Worm (Caenorhabditis elegans) whole organism, midembryonic: ENCODE data around the gene C18H9.6.

Experiments used
- T22C8.4 ChIP-seq: fragments of 200-800 bp; sonication (Bioruptor generic); IDR thresholded peaks from 2 replicates; pipeline ENCODE4 v1.3.6; 2022; ENCODE audit warnings: missing genetic modification characterization, missing compliant biosample characterization
- cog-1 ChIP-seq: sonication (generic microtip); optimal IDR thresholded peaks from 2 replicates; lab custom pipeline; 2016; ENCODE audit warnings: missing genetic modification characterization, missing compliant biosample characterization
- flt-1 ChIP-seq: fragments of 200-800 bp; sonication (Bioruptor generic); IDR thresholded peaks from 2 replicates; pipeline ENCODE4 v1.3.6; 2022; ENCODE audit warnings: missing genetic modification characterization, missing compliant biosample characterization
- klf-2 ChIP-seq: fragments of 200-800 bp; sonication (Bioruptor generic); conservative IDR thresholded peaks from 2 replicates; pipeline ENCODE4 v1.3.6; 2022; ENCODE audit warnings: missing genetic modification reagents, missing genetic modification characterization, missing compliant biosample characterization
- med-1 ChIP-seq: sonication (generic microtip); optimal IDR thresholded peaks from 2 replicates; lab custom pipeline; 2017; ENCODE audit warnings: missing genetic modification characterization, mild to moderate bottlenecking, missing compliant biosample characterization, antibody characterized with exemption, missing genetic modification reagents; ENCODE audit not compliant: insufficient read depth
- ref-1 ChIP-seq: fragments of 200-800 bp; sonication (Bioruptor generic); conservative IDR thresholded peaks from 2 replicates; pipeline ENCODE4 v1.3.6; 2022; ENCODE audit warnings: missing genetic modification reagents, missing genetic modification characterization, missing compliant biosample characterization
- tab-1 ChIP-seq: fragments of 200-800 bp; sonication (Bioruptor generic); IDR thresholded peaks from 2 replicates; pipeline ENCODE4 v1.3.6; 2022; ENCODE audit warnings: missing genetic modification characterization, missing compliant biosample characterization
- ztf-23 ChIP-seq: fragments of 200-800 bp; sonication (Bioruptor generic); IDR thresholded peaks from 2 replicates; pipeline ENCODE4 v1.3.6; 2022; ENCODE audit warnings: missing genetic modification reagents, missing genetic modification characterization, missing compliant biosample characterization
- ztf-29 ChIP-seq: fragments of 200-800 bp; sonication (Bioruptor generic); IDR thresholded peaks from 2 replicates; pipeline ENCODE4 v1.3.6; 2022; ENCODE audit warnings: missing genetic modification reagents, missing genetic modification characterization, missing compliant biosample characterization

Gene C18H9.6

DNA sequence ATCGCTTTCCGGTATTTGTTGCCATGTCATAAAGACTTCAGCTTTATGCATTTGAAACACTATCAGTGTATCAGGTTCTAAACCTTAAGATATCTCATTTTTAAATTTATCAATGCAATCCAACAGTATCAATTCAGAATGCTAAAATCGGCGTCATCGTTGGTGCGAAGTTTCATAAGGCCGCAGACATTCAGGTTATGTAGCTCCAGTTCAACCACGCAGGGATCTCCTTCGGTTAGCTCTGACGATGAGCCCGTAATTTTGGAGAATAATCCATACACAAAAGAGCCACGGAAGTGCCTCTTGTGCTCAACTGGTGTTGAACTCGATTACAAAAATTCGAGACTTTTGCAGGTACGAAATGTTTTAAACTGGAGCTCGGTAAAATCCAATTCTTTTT, 34.6 kb upstream of the C18H9.6 start, which contains the start of gene mrps-18.C:
Gene mrps-18.C (plus strand): TSS at position 138 of the 400 bp plus-strand sequence.
- TF ChIP-seq cog-1 (tag; lab: Kevin White, UChicago) (no peak), flt-1 (GFP tag; lab: Robert Waterston, UW) (no peak), ztf-29 (no peak), T22C8.4 (GFP tag; lab: Robert Waterston, UW) (no peak), ztf-23 (GFP tag; lab: Robert Waterston, UW) (no peak), tab-1 (no peak), med-1 (no peak), klf-2 (GFP tag; lab: Robert Waterston, UW) (no peak), ref-1 (GFP tag; lab: Robert Waterston, UW) (no peak)

DNA sequence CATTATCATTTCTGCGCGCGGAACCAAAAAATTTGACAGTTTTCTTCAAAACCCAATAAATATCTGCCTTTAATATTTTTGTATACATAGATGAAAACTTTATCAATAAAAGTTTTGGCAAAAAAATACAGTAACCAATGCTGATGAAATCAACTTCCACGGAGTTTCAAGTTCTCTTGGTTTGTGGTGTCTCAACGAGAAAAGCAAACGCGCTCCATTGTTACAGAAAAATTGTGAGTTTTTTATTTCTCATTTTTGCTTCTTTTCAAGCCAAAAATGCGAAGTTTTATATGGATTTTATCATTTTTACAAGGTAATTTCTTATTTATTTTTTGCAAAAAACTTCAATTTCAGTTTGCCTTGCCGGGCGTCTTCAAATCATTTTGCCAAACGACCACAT, 33.2 kb upstream of the C18H9.6 start, which contains the start of gene T14B4.3:
Gene T14B4.3 (plus strand): TSS at position 264 of the 400 bp plus-strand sequence.
- TF ChIP-seq ztf-23 (GFP tag; lab: Robert Waterston, UW), result peak; percentile 50; the same call in 1 of the 2 replicates
- TF ChIP-seq cog-1 (tag; lab: Kevin White, UChicago), result peak; percentile 26
- TF ChIP-seq tab-1, result no peak

DNA sequence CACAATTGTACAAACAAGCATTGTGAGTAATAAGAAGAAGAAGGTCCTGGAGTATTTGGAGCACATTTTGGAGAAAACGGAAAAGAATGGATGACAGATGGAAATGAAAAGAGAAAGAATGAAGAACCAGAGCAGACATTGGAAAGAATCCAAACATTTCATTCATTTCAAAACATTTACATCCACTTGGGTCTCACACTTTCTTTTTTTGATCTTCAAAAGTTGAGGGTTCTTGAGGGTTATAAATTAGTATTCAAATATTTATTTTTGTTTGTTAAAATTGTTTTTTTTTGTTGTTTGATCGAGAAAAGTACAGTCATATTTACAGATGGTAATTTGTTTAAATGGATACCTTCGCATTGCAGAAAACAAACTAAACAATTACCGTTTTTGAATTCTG, 32.3 kb upstream of the C18H9.6 start, which contains the start of gene T14B4.9:
Gene T14B4.9 (minus strand): TSS at position 101 of the 400 bp plus-strand sequence.
- TF ChIP-seq klf-2 (GFP tag; lab: Robert Waterston, UW) (no peak), ztf-29 (no peak), ref-1 (GFP tag; lab: Robert Waterston, UW) (no peak), cog-1 (tag; lab: Kevin White, UChicago) (no peak), T22C8.4 (GFP tag; lab: Robert Waterston, UW) (no peak), ztf-23 (GFP tag; lab: Robert Waterston, UW) (no peak), flt-1 (GFP tag; lab: Robert Waterston, UW) (no peak), med-1 (no peak), tab-1 (no peak)

DNA sequence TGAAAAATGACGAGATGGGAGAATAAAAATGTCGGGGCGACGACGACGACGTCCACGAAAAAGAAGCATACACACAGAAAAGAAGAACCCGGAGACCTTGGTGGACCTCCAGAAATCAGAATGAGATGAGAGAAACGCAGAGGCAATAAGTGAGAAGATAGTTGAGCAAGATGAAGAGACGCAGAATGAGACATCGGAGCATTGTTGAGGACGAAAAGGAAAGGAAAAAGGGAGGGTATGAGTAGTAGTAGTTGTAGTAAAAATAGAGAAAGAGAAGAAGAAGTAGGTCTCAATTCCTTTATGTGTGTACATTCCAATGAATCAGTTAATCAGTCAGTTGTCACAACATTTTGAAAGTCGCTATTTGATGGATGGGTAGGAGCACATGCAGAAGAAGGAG, 27.9 kb upstream of the C18H9.6 start, which contains the start of gene T14B4.8:
Gene T14B4.8 (minus strand): TSS at position 60 of the 400 bp plus-strand sequence.
- TF ChIP-seq tab-1 (no peak), cog-1 (tag; lab: Kevin White, UChicago) (no peak)

- TF ChIP-seq med-1, result no peak
- no peak for TF ChIP-seq ref-1 (GFP tag; lab: Robert Waterston, UW)
- TF ChIP-seq cog-1 (tag; lab: Kevin White, UChicago), result no peak
- TF ChIP-seq klf-2 (GFP tag; lab: Robert Waterston, UW), result no peak
- TF ChIP-seq tab-1, result no peak
- no peak for TF ChIP-seq ztf-29
- TF ChIP-seq flt-1 (GFP tag; lab: Robert Waterston, UW), result no peak
- no peak for TF ChIP-seq T22C8.4 (GFP tag; lab: Robert Waterston, UW)
- TF ChIP-seq ztf-23 (GFP tag; lab: Robert Waterston, UW), result no peak
Observed at ce11 chrII:6726814-6727213, 25.4 kb upstream of the C18H9.6 start.

DNA sequence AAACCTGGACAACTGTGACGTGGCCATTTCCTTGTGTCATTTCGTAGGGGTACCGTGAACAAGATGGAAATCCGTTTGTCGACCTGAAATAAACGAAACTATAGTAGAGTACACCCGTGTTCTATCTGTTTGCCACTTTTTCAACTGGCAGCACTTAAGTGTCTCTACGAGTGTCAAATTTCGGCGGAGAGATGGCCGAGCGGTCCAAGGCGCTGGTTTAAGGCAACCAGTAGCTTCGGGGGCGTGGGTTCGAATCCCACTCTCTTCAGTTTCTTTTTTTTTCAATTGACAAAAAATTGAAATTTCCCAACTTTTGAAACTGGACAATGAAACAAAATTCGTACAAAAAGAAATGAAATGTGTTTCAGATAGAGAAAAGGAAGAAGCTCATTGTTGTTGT, 20.2 kb upstream of the C18H9.6 start:
- peak; percentile 65; the same call in 1 of the 2 replicates for TF ChIP-seq flt-1 (GFP tag; lab: Robert Waterston, UW)
- no peak for TF ChIP-seq cog-1 (tag; lab: Kevin White, UChicago)
- TF ChIP-seq T22C8.4 (GFP tag; lab: Robert Waterston, UW), result no peak
- no peak for TF ChIP-seq klf-2 (GFP tag; lab: Robert Waterston, UW)
- peak; percentile 70; the same call in 1 of the 2 replicates for TF ChIP-seq tab-1
- peak; percentile 85 for TF ChIP-seq ztf-23 (GFP tag; lab: Robert Waterston, UW)
- peak; percentile 9 for TF ChIP-seq med-1
- TF ChIP-seq ref-1 (GFP tag; lab: Robert Waterston, UW), result no peak
- TF ChIP-seq ztf-29, result 0 out of 2 replicates have a peak, but pooled peaks have one; percentile 45

DNA sequence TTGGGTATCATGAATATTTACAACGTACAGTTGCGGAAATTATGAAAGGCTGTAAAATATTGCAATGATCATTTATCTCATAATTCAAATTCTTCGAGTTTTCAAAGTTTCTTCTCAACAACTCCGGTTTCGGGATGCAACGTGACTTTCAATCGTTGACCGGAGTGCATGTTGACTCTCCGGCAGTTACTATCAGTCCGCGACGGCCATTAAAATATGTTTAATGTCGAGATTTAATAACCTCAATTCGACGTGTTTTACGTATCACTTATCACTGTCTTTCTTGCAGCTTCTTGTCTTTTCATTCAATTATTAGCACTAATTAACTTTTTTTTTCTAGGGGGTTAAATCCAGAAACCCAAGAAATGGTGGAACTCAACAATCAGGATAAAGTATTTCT, 16.8 kb upstream of the C18H9.6 start, which contains the start of gene tsp-10:
Gene tsp-10 (plus strand): TSS at position 366 of the 400 bp plus-strand sequence.
- TF ChIP-seq ztf-23 (GFP tag; lab: Robert Waterston, UW), result no peak
- no peak for TF ChIP-seq T22C8.4 (GFP tag; lab: Robert Waterston, UW)
- no peak for TF ChIP-seq klf-2 (GFP tag; lab: Robert Waterston, UW)
- no peak for TF ChIP-seq med-1
- TF ChIP-seq tab-1, result no peak
- TF ChIP-seq ref-1 (GFP tag; lab: Robert Waterston, UW), result no peak

- TF ChIP-seq ref-1 (GFP tag; lab: Robert Waterston, UW), result no peak
- no peak for TF ChIP-seq klf-2 (GFP tag; lab: Robert Waterston, UW)
- TF ChIP-seq flt-1 (GFP tag; lab: Robert Waterston, UW), result no peak
- TF ChIP-seq tab-1, result no peak
- TF ChIP-seq ztf-23 (GFP tag; lab: Robert Waterston, UW), result no peak
Observed at ce11 chrII:6716638-6717037, 15.2 kb upstream of the C18H9.6 start, which contains the start of the genes T14B4.5 and T14B4.20. T14B4.5 (plus strand) TSS chrII:6716863. T14B4.20 (plus strand) TSS chrII:6716901.

DNA sequence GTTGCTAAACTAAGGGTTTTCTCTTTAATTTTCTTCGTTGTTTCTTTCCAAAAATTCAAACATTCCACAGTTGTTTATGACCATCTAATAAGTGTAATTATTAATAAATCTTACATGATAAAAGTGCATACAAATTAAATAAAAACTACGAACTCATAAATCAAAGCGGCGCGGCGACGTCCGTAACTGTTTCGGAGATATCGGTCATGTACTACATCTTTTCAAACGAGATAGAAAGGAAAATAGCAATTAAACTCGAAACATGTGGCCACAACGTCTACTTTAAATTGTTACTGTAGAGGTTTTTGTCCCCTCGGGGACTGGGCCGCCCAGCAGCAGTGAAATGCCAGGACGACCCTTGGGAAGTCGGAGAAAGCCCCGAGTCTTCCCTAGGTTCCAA, 14.4 kb upstream of the C18H9.6 start:
- TF ChIP-seq flt-1 (GFP tag; lab: Robert Waterston, UW) (no peak), klf-2 (GFP tag; lab: Robert Waterston, UW) (no peak), ztf-29 (no peak), cog-1 (tag; lab: Kevin White, UChicago) (no peak), med-1 (no peak), tab-1 (no peak), ztf-23 (GFP tag; lab: Robert Waterston, UW) (no peak), T22C8.4 (GFP tag; lab: Robert Waterston, UW) (no peak), ref-1 (GFP tag; lab: Robert Waterston, UW) (no peak)

- TF ChIP-seq ztf-29 (no peak), ztf-23 (GFP tag; lab: Robert Waterston, UW) (no peak), tab-1 (no peak)
Observed at ce11 chrII:6713832-6714342, 12.5 kb upstream of the C18H9.6 start, which contains the start of gene dpy-2. dpy-2 (plus strand) TSS chrII:6714292.
